Fruit fly (Drosophila melanogaster) whole organism, larva: ENCODE data around the gene CG6712.

Experiments used
- noc ChIP-seq: fragments of 200-800 bp; sonication (Bioruptor generic); optimal IDR thresholded peaks from 3 replicates; lab custom pipeline; 2019; ENCODE audit warnings: missing biosample characterization, mild to moderate bottlenecking, missing genetic modification characterization, moderate library complexity

CG6712 gene

dm6 chr2L:12055837-12056388 lies 40.4 kb downstream of the CG6712 start, which contains the start of the genes JhI-21, RpL7-like and CG34164:
JhI-21 (minus strand) TSS chr2L:12056042.
RpL7-like (plus strand) TSS chr2L:12056326.
CG34164 (plus strand) TSS chr2L:12056348.
- TF ChIP-seq noc, result no peak

dm6 chr2L:12053365-12053764 lies 42.9 kb downstream of the CG6712 start:
- TF ChIP-seq noc, result no peak

- TF ChIP-seq noc, result no peak
These were observed 47.2 kb downstream of the CG6712 start, which contains the start of gene PLCXD for dm6 chr2L:12049133-12049532. PLCXD (plus strand) TSS chr2L:12049418.

- TF ChIP-seq noc, result no peak
These were observed 47.6 kb downstream of the CG6712 start, which contains the start of gene Plzf for dm6 chr2L:12048723-12049122. Plzf (minus strand) TSS chr2L:12048918.

- TF ChIP-seq noc, result peak; percentile 50
These were observed 49.5 kb downstream of the CG6712 start for dm6 chr2L:12046856-12047230.

dm6 chr2L:12045941-12046855 lies 50.1 kb downstream of the CG6712 start, which contains the start of gene CG6770:
CG6770 (minus strand) TSS chr2L:12046118.
- TF ChIP-seq noc, result peak; percentile 87

- no peak for TF ChIP-seq noc
These were observed 50.8 kb downstream of the CG6712 start for dm6 chr2L:12045578-12045940.
